Fruit fly (Drosophila melanogaster): ENCODE data around the gene DCP2.

dm6 chr3L:15787406-15787805, 38.8 kb downstream of the DCP2 start:
- no peak for TF ChIP-seq fd59A (GFP tag; optimal IDR thresholded peaks at IDR 0.05)
- TF ChIP-seq spab (GFP tag; optimal IDR thresholded peaks at IDR 0.05) = no peak
- peak; percentile 27 for TF ChIP-seq CG10631 (GFP tag; optimal IDR thresholded peaks at IDR 0.05)
- TF ChIP-seq CG6854 (GFP tag; optimal IDR thresholded peaks at IDR 0.05) = no peak
- no peak for TF ChIP-seq Smox (GFP tag; optimal IDR thresholded peaks at IDR 0.05)
- peak; percentile 7 for TF ChIP-seq Ets96B (tag; optimal IDR thresholded peaks at IDR 0.05)
- no peak for TF ChIP-seq fd85E (GFP tag; optimal IDR thresholded peaks at IDR 0.05)
- TF ChIP-seq Sox14 (GFP tag; optimal IDR thresholded peaks at IDR 0.05) = no peak
- no peak for TF ChIP-seq Hr39 (GFP tag; optimal IDR thresholded peaks at IDR 0.05)
- no peak for TF ChIP-seq CG16779 (tag; optimal IDR thresholded peaks at IDR 0.05)

Measured in whole organism, prepupa.